Worm (Caenorhabditis elegans) whole organism, L2 larva: Measurements from ENCODE around the gene T28H10.1.

Source experiments
- F13H6.1 ChIP-seq: sonication (generic microtip); optimal IDR thresholded peaks from 2 replicates; lab custom pipeline; 2016; ENCODE audit warnings: missing genetic modification characterization, missing compliant biosample characterization
- R02D3.7 ChIP-seq: fragments of 150-350 bp; optimal IDR thresholded peaks from 2 replicates; lab custom pipeline; 2014; ENCODE audit warnings: missing biosample characterization, missing genetic modification characterization
- Y55F3AM.14 ChIP-seq: fragments of 200-800 bp; sonication (Bioruptor generic); optimal IDR thresholded peaks from 2 replicates; lab custom pipeline; 2018; ENCODE audit warnings: mild to moderate bottlenecking, missing genetic modification characterization, missing compliant biosample characterization
- ZK546.5 ChIP-seq: sonication (generic microtip); optimal IDR thresholded peaks from 2 replicates; lab custom pipeline; 2017; ENCODE audit warnings: missing biosample characterization, missing genetic modification characterization
- alr-1 ChIP-seq: fragments of 150-350 bp; optimal IDR thresholded peaks from 2 replicates; lab custom pipeline; 2014; ENCODE audit warnings: missing biosample characterization, missing genetic modification characterization
- aly-2 ChIP-seq: fragments of 150-350 bp; optimal IDR thresholded peaks from 2 replicates; lab custom pipeline; 2014; ENCODE audit warnings: missing biosample characterization, missing genetic modification characterization
- blmp-1 ChIP-seq: sonication (generic microtip); optimal IDR thresholded peaks from 2 replicates; lab custom pipeline; 2017; ENCODE audit warnings: missing genetic modification characterization, mild to moderate bottlenecking, missing compliant biosample characterization, antibody characterized with exemption, moderate library complexity; ENCODE audit not compliant: insufficient read depth
- ceh-16 ChIP-seq: fragments of 150-350 bp; optimal IDR thresholded peaks from 2 replicates; lab custom pipeline; 2014; ENCODE audit warnings: missing biosample characterization, missing genetic modification characterization
- ceh-82 ChIP-seq: fragments of 150-350 bp; optimal IDR thresholded peaks from 2 replicates; lab custom pipeline; 2014; ENCODE audit warnings: missing biosample characterization, missing genetic modification characterization
- crh-2 ChIP-seq: sonication (generic microtip); optimal IDR thresholded peaks from 2 replicates; lab custom pipeline; 2017; ENCODE audit warnings: missing biosample characterization, missing genetic modification characterization
- dmd-4 ChIP-seq: sonication (generic microtip); optimal IDR thresholded peaks from 2 replicates; lab custom pipeline; 2017; ENCODE audit warnings: missing biosample characterization, missing genetic modification characterization
- egl-27 ChIP-seq: sonication (generic microtip); optimal IDR thresholded peaks from 3 replicates; lab custom pipeline; 2017; ENCODE audit warnings: missing biosample characterization, missing genetic modification reagents, missing genetic modification characterization
- elt-1 ChIP-seq: fragments of 150-350 bp; optimal IDR thresholded peaks from 2 replicates; lab custom pipeline; 2014; ENCODE audit warnings: missing biosample characterization, missing genetic modification characterization
- elt-3 ChIP-seq: sonication (generic microtip); optimal IDR thresholded peaks from 2 replicates; lab custom pipeline; 2017; ENCODE audit warnings: missing biosample characterization, missing genetic modification characterization
- fos-1 ChIP-seq: fragments of 150-350 bp; optimal IDR thresholded peaks from 2 replicates; lab custom pipeline; 2014; ENCODE audit warnings: missing biosample characterization, missing genetic modification characterization
- gmeb-1 ChIP-seq: fragments of 150-350 bp; optimal IDR thresholded peaks from 2 replicates; lab custom pipeline; 2014; ENCODE audit warnings: missing biosample characterization, missing genetic modification characterization
- lin-11 ChIP-seq: fragments of 150-350 bp; sonication (generic microtip); optimal IDR thresholded peaks from 2 replicates; lab custom pipeline; 2014; ENCODE audit warnings: missing biosample characterization, missing genetic modification characterization, inconsistent platforms, mixed read lengths
- lin-39 ChIP-seq: fragments of 150-350 bp; optimal IDR thresholded peaks from 2 replicates; lab custom pipeline; 2014; ENCODE audit warnings: missing biosample characterization, missing genetic modification reagents, missing genetic modification characterization
- lsy-2 ChIP-seq, 2 experiments: fragments of 150-350 bp in 1 of 2; sonication (generic microtip) in 1 of 2; optimal IDR thresholded peaks; 2 replicates each; lab custom pipeline; 2014 to 2017; ENCODE audit warnings: missing biosample characterization in 2 of 2, missing genetic modification characterization in 2 of 2
- mab-5 ChIP-seq: fragments of 150-350 bp; optimal IDR thresholded peaks from 2 replicates; lab custom pipeline; 2014; ENCODE audit warnings: missing biosample characterization, missing genetic modification characterization
- nhr-11 ChIP-seq: fragments of 150-350 bp; optimal IDR thresholded peaks from 2 replicates; lab custom pipeline; 2014; ENCODE audit warnings: missing biosample characterization, missing genetic modification characterization
- nhr-12 ChIP-seq: fragments of 150-350 bp; optimal IDR thresholded peaks from 2 replicates; lab custom pipeline; 2014; ENCODE audit warnings: missing biosample characterization, missing genetic modification characterization
- nhr-129 ChIP-seq: fragments of 150-350 bp; optimal IDR thresholded peaks from 2 replicates; lab custom pipeline; 2014; ENCODE audit warnings: missing biosample characterization, missing genetic modification characterization
- nhr-21 ChIP-seq: fragments of 150-350 bp; optimal IDR thresholded peaks from 2 replicates; lab custom pipeline; 2014; ENCODE audit warnings: missing biosample characterization, missing genetic modification characterization
- nhr-23 ChIP-seq: fragments of 150-350 bp; optimal IDR thresholded peaks from 2 replicates; lab custom pipeline; 2014; ENCODE audit warnings: missing biosample characterization, missing genetic modification reagents, missing genetic modification characterization
- nhr-237 ChIP-seq: fragments of 150-350 bp; optimal IDR thresholded peaks from 2 replicates; lab custom pipeline; 2014; ENCODE audit warnings: missing biosample characterization, missing genetic modification characterization
- nhr-6 ChIP-seq: fragments of 150-350 bp; optimal IDR thresholded peaks from 2 replicates; lab custom pipeline; 2014; ENCODE audit warnings: missing biosample characterization, missing genetic modification characterization
- nhr-77 ChIP-seq: fragments of 150-350 bp; optimal IDR thresholded peaks from 2 replicates; lab custom pipeline; 2014; ENCODE audit warnings: missing biosample characterization, missing genetic modification characterization
- peb-1 ChIP-seq: fragments of 150-350 bp; optimal IDR thresholded peaks from 2 replicates; lab custom pipeline; 2014; ENCODE audit warnings: missing biosample characterization, missing genetic modification characterization
- sem-4 ChIP-seq: fragments of 150-350 bp; optimal IDR thresholded peaks from 2 replicates; lab custom pipeline; 2014; ENCODE audit warnings: missing biosample characterization, missing genetic modification reagents, missing genetic modification characterization
- skn-1 ChIP-seq: sonication (generic microtip); optimal IDR thresholded peaks from 2 replicates; lab custom pipeline; 2017; ENCODE audit warnings: missing biosample characterization, missing genetic modification characterization
- sma-9 ChIP-seq, 2 experiments: fragments of 150-350 bp in 1 of 2; sonication (generic microtip) in 1 of 2; optimal IDR thresholded peaks; 2 replicates each; lab custom pipeline; 2014 to 2016; ENCODE audit warnings: missing genetic modification characterization in 2 of 2, mild to moderate bottlenecking in 1 of 2, missing biosample characterization in 1 of 2, missing compliant biosample characterization in 1 of 2, missing genetic modification reagents in 1 of 2, moderate library complexity in 1 of 2
- unc-39 ChIP-seq: fragments of 150-350 bp; optimal IDR thresholded peaks from 2 replicates; lab custom pipeline; 2014; ENCODE audit warnings: missing biosample characterization, missing genetic modification characterization
- unc-55 ChIP-seq: fragments of 150-350 bp; sonication (generic microtip); optimal IDR thresholded peaks from 3 replicates; lab custom pipeline; 2014; ENCODE audit warnings: missing biosample characterization, missing genetic modification reagents, missing genetic modification characterization
- unc-62 ChIP-seq: fragments of 150-350 bp; optimal IDR thresholded peaks from 2 replicates; lab custom pipeline; 2014; ENCODE audit warnings: missing biosample characterization, missing genetic modification reagents, missing genetic modification characterization
- zag-1 ChIP-seq: fragments of 150-350 bp; optimal IDR thresholded peaks from 2 replicates; lab custom pipeline; 2014; ENCODE audit warnings: missing biosample characterization, missing genetic modification characterization
- ztf-1 ChIP-seq: fragments of 200-800 bp; sonication (Bioruptor generic); conservative IDR thresholded peaks from 2 replicates; pipeline ENCODE4 v1.3.6; 2022; ENCODE audit warnings: missing genetic modification characterization, missing compliant biosample characterization
- ztf-11 ChIP-seq: sonication (generic microtip); optimal IDR thresholded peaks from 2 replicates; lab custom pipeline; 2017; ENCODE audit warnings: missing biosample characterization, missing genetic modification characterization
- ztf-4 ChIP-seq: fragments of 150-350 bp; optimal IDR thresholded peaks from 2 replicates; lab custom pipeline; 2014; ENCODE audit warnings: missing biosample characterization, missing genetic modification characterization

T28H10.1 gene

DNA sequence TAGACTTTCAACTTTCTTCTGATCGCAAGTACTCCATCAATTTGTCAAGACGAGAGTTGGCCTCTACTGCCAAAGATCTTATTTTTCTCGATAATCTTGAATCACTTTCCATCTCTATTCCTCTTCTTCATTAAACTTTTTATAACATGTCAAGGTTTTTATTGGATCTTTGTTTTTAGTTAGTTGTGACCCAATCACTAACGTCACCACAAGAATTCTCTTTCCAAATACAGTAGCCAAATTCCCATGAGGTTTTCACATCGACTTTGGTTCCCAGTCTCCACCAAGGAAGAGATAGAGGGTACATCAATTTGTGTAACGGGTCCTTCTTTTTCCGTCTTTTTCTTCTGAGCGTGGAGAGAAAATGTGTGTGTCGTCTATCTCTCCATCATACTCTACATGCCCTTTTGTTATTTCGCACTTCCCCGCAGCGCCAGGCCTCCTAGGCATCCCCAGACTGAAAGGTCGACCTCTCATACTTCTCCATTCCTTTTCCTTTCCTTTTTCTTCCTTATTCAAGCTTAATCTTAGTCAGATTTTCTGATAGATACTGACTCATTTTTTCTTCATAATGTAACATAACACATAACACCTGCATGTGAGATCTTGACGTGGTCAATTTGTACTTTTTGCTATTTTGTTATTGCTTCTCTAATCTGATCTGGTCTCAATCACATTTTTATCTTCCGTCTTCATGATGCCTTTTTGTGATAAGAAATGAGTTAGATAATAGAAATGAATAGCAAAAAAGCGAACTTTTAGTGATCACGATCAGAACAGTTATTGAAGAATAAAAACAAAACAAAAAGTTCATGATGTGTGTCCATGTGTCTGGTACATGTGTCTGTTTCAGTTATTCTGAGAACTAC lies 35.6 kb downstream of the T28H10.1 start:
- peak; percentile 56 for TF ChIP-seq elt-1 (tag; lab: Kevin White, UChicago)
- peak; percentile 20 for TF ChIP-seq Y55F3AM.14 (GFP tag; lab: Kevin White, UChicago)
- peak; percentile 49 for TF ChIP-seq sma-9 (GFP tag; optimal IDR thresholded peaks at IDR 0.05; lab: Kevin White, UChicago)
- TF ChIP-seq sma-9 (tag; optimal IDR thresholded peaks at IDR 0.05; lab: Kevin White, UChicago) = no peak
- TF ChIP-seq zag-1 (tag; lab: Kevin White, UChicago) = no peak
- peak; percentile 23 for TF ChIP-seq fos-1 (tag; lab: Kevin White, UChicago)
- TF ChIP-seq lsy-2 (tag; optimal IDR thresholded peaks at IDR 0.05; lab: Kevin White, UChicago) = peak in 1 of 2 experiments; percentile 44

DNA sequence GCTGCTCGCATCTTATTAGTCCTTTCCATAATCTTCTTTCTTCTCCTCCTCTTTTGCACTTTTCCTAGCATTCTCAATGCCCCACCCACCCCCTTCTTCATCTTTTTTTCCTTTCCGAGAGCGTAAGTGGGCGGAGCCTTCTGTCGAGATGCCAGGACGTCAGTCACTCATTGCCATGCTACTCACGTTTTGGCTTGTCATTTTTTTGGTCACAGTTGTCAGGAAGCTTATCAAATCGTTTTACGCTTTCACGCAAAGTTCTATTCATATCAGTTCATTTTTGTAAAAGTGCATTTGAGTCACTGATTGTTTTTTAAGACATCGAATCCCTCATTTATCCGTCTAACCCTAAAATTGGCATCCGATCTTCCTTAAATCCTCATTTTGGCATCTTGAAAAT lies 36.4 kb downstream of the T28H10.1 start:
- peak; percentile 92 for TF ChIP-seq fos-1 (tag; lab: Kevin White, UChicago)
- no peak for TF ChIP-seq lin-11 (tag; lab: Kevin White, UChicago)
- TF ChIP-seq unc-62 = peak; percentile 46
- TF ChIP-seq zag-1 (tag; lab: Kevin White, UChicago) = peak; percentile 8
- no peak for TF ChIP-seq ztf-1 (GFP tag; lab: Robert Waterston, UW)

DNA sequence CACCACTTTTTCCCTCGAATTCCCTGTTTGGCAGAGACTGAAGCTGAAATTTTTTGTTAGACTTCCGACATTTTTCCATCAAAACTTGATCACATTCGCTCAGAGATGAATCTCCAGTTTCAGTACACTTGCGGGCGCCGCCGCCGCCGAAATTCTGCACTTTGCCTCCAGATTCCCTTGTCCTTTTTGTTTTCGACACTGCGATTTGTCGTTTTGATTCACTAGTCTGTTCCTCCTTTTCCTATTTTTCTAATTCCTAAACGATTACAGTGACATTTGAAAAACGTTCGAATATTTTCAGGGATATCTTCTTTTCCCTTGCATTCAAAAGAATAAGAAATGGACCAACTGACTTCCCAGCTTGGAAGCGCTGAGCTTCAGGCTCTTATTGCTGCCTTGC lies 37.1 kb downstream of the T28H10.1 start, which contains the start of gene F45D3.2:
TSS of gene F45D3.2 (plus strand) at position 301 of the 400 bp plus-strand sequence.
- TF ChIP-seq peb-1 (tag; lab: Kevin White, UChicago) = no peak
- no peak for TF ChIP-seq unc-62
- no peak for TF ChIP-seq nhr-237 (tag; lab: Kevin White, UChicago)
- TF ChIP-seq nhr-129 = no peak
- no peak for TF ChIP-seq aly-2

ce11 chrV:12541207-12541606 lies 37.6 kb downstream of the T28H10.1 start:
- no peak for TF ChIP-seq egl-27 (tag; lab: Kevin White, UChicago)
- TF ChIP-seq elt-3 (tag; lab: Kevin White, UChicago) = no peak
- TF ChIP-seq lsy-2 (tag; optimal IDR thresholded peaks at IDR 0.05; lab: Kevin White, UChicago) = no peak
- TF ChIP-seq sma-9 (GFP tag; optimal IDR thresholded peaks at IDR 0.05; lab: Kevin White, UChicago) = no peak
- no peak for TF ChIP-seq sma-9 (tag; optimal IDR thresholded peaks at IDR 0.05; lab: Kevin White, UChicago)
- no peak for TF ChIP-seq nhr-11 (tag; lab: Kevin White, UChicago)
- no peak for TF ChIP-seq R02D3.7 (tag; lab: Kevin White, UChicago)
- TF ChIP-seq ceh-82 (tag; lab: Kevin White, UChicago) = no peak
- TF ChIP-seq skn-1 (tag; lab: Kevin White, UChicago) = no peak

DNA sequence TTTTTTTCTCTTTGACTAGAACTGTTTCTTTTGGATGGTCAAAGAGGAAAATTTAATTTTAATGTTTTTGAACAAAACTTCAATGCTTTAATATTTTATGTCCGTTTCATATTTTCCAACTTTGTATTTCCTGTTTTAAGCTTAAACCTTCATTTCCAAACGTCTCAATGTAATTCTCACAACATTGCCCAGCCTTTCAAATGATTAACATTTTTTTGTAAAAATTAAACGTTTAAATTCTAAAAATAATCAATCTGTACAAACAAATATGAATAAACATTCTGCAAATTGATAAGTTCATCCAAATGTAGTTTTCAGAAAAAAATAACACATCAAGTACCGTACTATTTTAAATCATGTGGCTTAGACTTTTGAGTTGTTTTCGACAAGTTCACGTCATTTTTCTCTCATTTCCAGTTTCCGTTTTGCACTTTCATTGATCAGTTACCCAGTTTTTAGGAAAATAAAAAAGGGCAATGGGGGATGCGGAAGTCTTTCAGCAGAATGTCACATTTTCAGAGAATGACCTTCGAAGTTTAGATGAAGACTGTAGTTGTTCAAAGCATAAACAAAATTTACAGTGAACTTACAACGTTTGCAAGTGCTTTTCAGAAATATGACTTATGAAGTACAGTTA lies 39.2 kb downstream of the T28H10.1 start:
- TF ChIP-seq lin-39 (no peak), nhr-11 (tag; lab: Kevin White, UChicago) (peak; percentile 83), nhr-23 (tag; lab: Kevin White, UChicago) (no peak), F13H6.1 (tag; lab: Kevin White, UChicago) (no peak), sem-4 (no peak), ztf-4 (tag; lab: Kevin White, UChicago) (no peak), elt-1 (tag; lab: Kevin White, UChicago) (no peak), blmp-1 (tag; lab: Kevin White, UChicago) (peak; percentile 48), peb-1 (tag; lab: Kevin White, UChicago) (no peak), unc-62 (no peak), unc-39 (no peak), ztf-11 (tag; lab: Kevin White, UChicago) (no peak), zag-1 (tag; lab: Kevin White, UChicago) (no peak), nhr-237 (tag; lab: Kevin White, UChicago) (no peak), R02D3.7 (tag; lab: Kevin White, UChicago) (no peak), ceh-16 (tag; lab: Kevin White, UChicago) (no peak), alr-1 (tag; lab: Kevin White, UChicago) (no peak), nhr-6 (no peak), dmd-4 (tag; lab: Kevin White, UChicago) (no peak), nhr-12 (tag; lab: Kevin White, UChicago) (no peak), ZK546.5 (tag; lab: Kevin White, UChicago) (no peak), gmeb-1 (no peak), sma-9 (GFP tag; optimal IDR thresholded peaks at IDR 0.05; lab: Kevin White, UChicago) (no peak), sma-9 (tag; optimal IDR thresholded peaks at IDR 0.05; lab: Kevin White, UChicago) (no peak), crh-2 (tag; lab: Kevin White, UChicago) (no peak), Y55F3AM.14 (GFP tag; lab: Kevin White, UChicago) (no peak), fos-1 (tag; lab: Kevin White, UChicago) (peak; percentile 45), egl-27 (tag; lab: Kevin White, UChicago) (no peak), ztf-1 (GFP tag; lab: Robert Waterston, UW) (no peak), nhr-77 (no peak), unc-55 (GFP tag; lab: Kevin White, UChicago) (no peak), aly-2 (no peak), mab-5 (tag; lab: Kevin White, UChicago) (no peak), nhr-21 (tag; lab: Kevin White, UChicago) (peak; percentile 60)
